Fruit fly (Drosophila melanogaster) whole organism, embryonic: Measurements from ENCODE around the gene Oamb.

ENCODE experiments used
- Atf-2 ChIP-seq: fragments of 200-800 bp; sonication (Bioruptor generic); optimal IDR thresholded peaks from 2 replicates; lab custom pipeline; 2016; ENCODE audit warnings: missing biosample characterization, missing genetic modification characterization
- Blimp-1 ChIP-seq: fragments of 200-800 bp; sonication (Bioruptor generic); optimal IDR thresholded peaks from 3 replicates; lab custom pipeline; 2018; ENCODE audit warnings: missing biosample characterization, missing genetic modification characterization, mild to moderate bottlenecking, moderate library complexity, missing genetic modification reagents
- Bteb2 ChIP-seq: fragments of 200-800 bp; sonication (Bioruptor generic); optimal IDR thresholded peaks from 2 replicates; lab custom pipeline; 2016; ENCODE audit warnings: missing biosample characterization, missing genetic modification characterization
- CG11696 ChIP-seq: fragments of 200-800 bp; sonication (Bioruptor generic); IDR thresholded peaks from 2 replicates; pipeline ENCODE4 v1.3.6; 2022; ENCODE audit warnings: missing biosample characterization, missing genetic modification characterization
- CG12155 ChIP-seq: fragments of 200-800 bp; sonication (Bioruptor generic); optimal IDR thresholded peaks from 3 replicates; lab custom pipeline; 2016; ENCODE audit warnings: missing biosample characterization, missing genetic modification characterization
- CG13424 ChIP-seq: fragments of 200-800 bp; sonication (Bioruptor generic); optimal IDR thresholded peaks from 2 replicates; lab custom pipeline; 2019; ENCODE audit warnings: missing biosample characterization, mild to moderate bottlenecking, missing genetic modification characterization, moderate library complexity
- CG17359 ChIP-seq: fragments of 200-800 bp; sonication (Bioruptor generic); optimal IDR thresholded peaks from 3 replicates; lab custom pipeline; 2018; ENCODE audit warnings: missing biosample characterization, mild to moderate bottlenecking, missing genetic modification characterization, moderate library complexity
- CG18476 ChIP-seq: fragments of 200-800 bp; sonication (Bioruptor generic); optimal IDR thresholded peaks from 2 replicates; lab custom pipeline; 2016; ENCODE audit warnings: missing biosample characterization, mild to moderate bottlenecking, missing genetic modification characterization
- CG18599 ChIP-seq: fragments of 200-800 bp; sonication (Bioruptor generic); optimal IDR thresholded peaks from 3 replicates; lab custom pipeline; 2017; ENCODE audit warnings: missing biosample characterization, missing genetic modification characterization, mild to moderate bottlenecking, moderate library complexity, missing genetic modification reagents
- CG3726 ChIP-seq: fragments of 200-800 bp; sonication (Bioruptor generic); IDR thresholded peaks from 3 replicates; pipeline ENCODE4, ENCODE4 v1.3.6; 2022; ENCODE audit warnings: missing biosample characterization, missing genetic modification characterization
- CG4282 ChIP-seq: fragments of 200-800 bp; sonication (Bioruptor generic); optimal IDR thresholded peaks from 2 replicates; lab custom pipeline; 2016; ENCODE audit warnings: missing biosample characterization, missing genetic modification characterization
- CG43689 ChIP-seq: fragments of 200-800 bp; sonication (Bioruptor generic); IDR thresholded peaks from 2 replicates; pipeline ENCODE4 v1.3.6; 2022; ENCODE audit warnings: missing biosample characterization, missing genetic modification characterization
- CG4404 ChIP-seq: fragments of 200-800 bp; sonication (Bioruptor generic); IDR thresholded peaks from 2 replicates; pipeline ENCODE4 v1.3.6; 2022; ENCODE audit warnings: missing biosample characterization, missing genetic modification characterization
- CG5180 ChIP-seq: fragments of 200-800 bp; sonication (Bioruptor generic); optimal IDR thresholded peaks from 3 replicates; lab custom pipeline; 2017; ENCODE audit warnings: missing biosample characterization, missing genetic modification characterization, mild to moderate bottlenecking, moderate library complexity, missing genetic modification reagents
- CG7556 ChIP-seq: fragments of 200-800 bp; sonication (Bioruptor generic); optimal IDR thresholded peaks from 2 replicates; lab custom pipeline; 2017; ENCODE audit warnings: missing biosample characterization, mild to moderate bottlenecking, missing genetic modification characterization
- CG7987 ChIP-seq: fragments of 200-800 bp; sonication (Bioruptor generic); optimal IDR thresholded peaks from 2 replicates; lab custom pipeline; 2018; ENCODE audit warnings: missing biosample characterization, mild to moderate bottlenecking, missing genetic modification characterization, moderate library complexity
- CG8290 ChIP-seq, 3 experiments: fragments of 200-800 bp; sonication (Bioruptor generic); optimal IDR thresholded peaks; 2 replicates each; lab custom pipeline; 2016 to 2019; ENCODE audit warnings: missing biosample characterization in 3 of 3, missing genetic modification characterization in 3 of 3, mild to moderate bottlenecking in 2 of 3, moderate library complexity in 1 of 3
- CG8924 ChIP-seq: fragments of 200-800 bp; optimal IDR thresholded peaks from 3 replicates; lab custom pipeline; 2019; ENCODE audit warnings: missing biosample characterization, mild to moderate bottlenecking, missing genetic modification characterization, moderate library complexity
- CG9437 ChIP-seq: fragments of 200-800 bp; sonication (Bioruptor generic); optimal IDR thresholded peaks from 2 replicates; lab custom pipeline; 2018; ENCODE audit warnings: missing biosample characterization, mild to moderate bottlenecking, missing genetic modification characterization
- CHES-1-like ChIP-seq: fragments of 200-800 bp; sonication (Bioruptor generic); optimal IDR thresholded peaks from 2 replicates; lab custom pipeline; 2016; ENCODE audit warnings: missing biosample characterization, missing genetic modification characterization
- Deaf1 ChIP-seq: fragments of 200-800 bp; optimal IDR thresholded peaks from 3 replicates; lab custom pipeline; 2019; ENCODE audit warnings: missing biosample characterization, mild to moderate bottlenecking, missing genetic modification characterization, moderate library complexity
- Drgx ChIP-seq: fragments of 200-800 bp; sonication (Bioruptor generic); IDR thresholded peaks from 2 replicates; pipeline ENCODE4 v1.3.6; 2022; ENCODE audit warnings: missing biosample characterization, missing genetic modification characterization
- Myb ChIP-seq: fragments of 200-800 bp; sonication (Bioruptor generic); optimal IDR thresholded peaks from 2 replicates; lab custom pipeline; 2016; ENCODE audit warnings: missing biosample characterization, missing genetic modification characterization
- NFAT ChIP-seq: fragments of 200-800 bp; sonication (Bioruptor generic); IDR thresholded peaks from 2 replicates; pipeline ENCODE4 v1.3.6; 2022; ENCODE audit warnings: missing biosample characterization, missing genetic modification characterization
- NfI ChIP-seq: fragments of 200-800 bp; sonication (Bioruptor generic); optimal IDR thresholded peaks from 3 replicates; lab custom pipeline; 2018; ENCODE audit warnings: missing biosample characterization, mild to moderate bottlenecking, missing genetic modification characterization, moderate library complexity
- Oli ChIP-seq: fragments of 200-800 bp; sonication (Bioruptor generic); optimal IDR thresholded peaks from 2 replicates; lab custom pipeline; 2018; ENCODE audit warnings: missing biosample characterization, mild to moderate bottlenecking, missing genetic modification characterization, moderate library complexity
- Ravus ChIP-seq: fragments of 200-800 bp; sonication (Bioruptor generic); IDR thresholded peaks from 2 replicates; pipeline ENCODE4 v1.3.6; 2022; ENCODE audit warnings: missing biosample characterization, missing genetic modification characterization
- Sox102F ChIP-seq: fragments of 200-800 bp; sonication (Bioruptor generic); optimal IDR thresholded peaks from 2 replicates; lab custom pipeline; 2018; ENCODE audit warnings: missing biosample characterization, mild to moderate bottlenecking, missing genetic modification characterization, moderate library complexity
- amos ChIP-seq: fragments of 200-800 bp; sonication (Bioruptor generic); IDR thresholded peaks from 2 replicates; pipeline ENCODE4 v1.3.6; 2022; ENCODE audit warnings: missing biosample characterization, missing genetic modification characterization; ENCODE audit not compliant: partially characterized antibody
- cad ChIP-seq: fragments of >200 bp; optimal IDR thresholded peaks from 2 replicates; lab custom pipeline; 2017; ENCODE audit warnings: missing biosample characterization, missing genetic modification characterization
- disco-r ChIP-seq: fragments of 200-800 bp; sonication (Bioruptor generic); optimal IDR thresholded peaks from 2 replicates; lab custom pipeline; 2016; ENCODE audit warnings: missing biosample characterization, missing genetic modification characterization
- dmrt11E ChIP-seq: fragments of 200-800 bp; sonication (Bioruptor generic); optimal IDR thresholded peaks from 3 replicates; lab custom pipeline; 2018; ENCODE audit warnings: missing biosample characterization, mild to moderate bottlenecking, missing genetic modification characterization, moderate library complexity
- ems ChIP-seq: fragments of 200-800 bp; sonication (Bioruptor generic); optimal IDR thresholded peaks from 3 replicates; lab custom pipeline; 2016; ENCODE audit warnings: missing biosample characterization, missing genetic modification characterization
- hth ChIP-seq: fragments of >200 bp; optimal IDR thresholded peaks from 2 replicates; lab custom pipeline; 2017; ENCODE audit warnings: inconsistent platforms
- ind ChIP-seq: fragments of 200-800 bp; sonication (Bioruptor generic); optimal IDR thresholded peaks from 3 replicates; lab custom pipeline; 2016; ENCODE audit warnings: missing biosample characterization, missing genetic modification characterization
- jumu ChIP-seq: fragments of 200-800 bp; sonication (Bioruptor generic); optimal IDR thresholded peaks from 3 replicates; lab custom pipeline; 2016; ENCODE audit warnings: missing biosample characterization, missing genetic modification characterization
- kay ChIP-seq: fragments of 200-800 bp; sonication (Bioruptor generic); optimal IDR thresholded peaks from 2 replicates; lab custom pipeline; 2016; ENCODE audit warnings: missing biosample characterization, missing genetic modification characterization
- mld ChIP-seq: fragments of 200-800 bp; sonication (Bioruptor generic); IDR thresholded peaks from 3 replicates; pipeline ENCODE4 v1.3.6; 2022; ENCODE audit warnings: missing biosample characterization, missing genetic modification characterization; ENCODE audit not compliant: partially characterized antibody
- nerfin-1 ChIP-seq: fragments of 200-800 bp; sonication (Bioruptor generic); optimal IDR thresholded peaks from 3 replicates; lab custom pipeline; 2019; ENCODE audit warnings: missing biosample characterization, mild to moderate bottlenecking, missing genetic modification characterization, moderate library complexity
- nerfin-2 ChIP-seq: fragments of 200-800 bp; sonication (Bioruptor generic); IDR thresholded peaks from 2 replicates; pipeline ENCODE4 v1.3.6; 2022; ENCODE audit warnings: missing biosample characterization, missing genetic modification characterization; ENCODE audit not compliant: partially characterized antibody
- oc ChIP-seq: fragments of 200-800 bp; sonication (Bioruptor generic); optimal IDR thresholded peaks from 2 replicates; lab custom pipeline; 2018; ENCODE audit warnings: missing biosample characterization, mild to moderate bottlenecking, missing genetic modification characterization, moderate library complexity
- pita ChIP-seq: fragments of 200-800 bp; sonication (Bioruptor generic); optimal IDR thresholded peaks from 2 replicates; lab custom pipeline; 2017; ENCODE audit warnings: missing biosample characterization, mild to moderate bottlenecking, missing genetic modification characterization
- salm ChIP-seq: fragments of 200-800 bp; sonication (Bioruptor generic); optimal IDR thresholded peaks from 2 replicates; lab custom pipeline; 2018; ENCODE audit warnings: missing biosample characterization, mild to moderate bottlenecking, missing genetic modification characterization
- sens ChIP-seq: fragments of 200-800 bp; sonication (Bioruptor generic); peaks from one replicate; lab custom pipeline; 2016; ENCODE audit warnings: missing biosample characterization, missing genetic modification characterization
- shn ChIP-seq: fragments of 200-800 bp; sonication (Bioruptor generic); optimal IDR thresholded peaks from 3 replicates; lab custom pipeline; 2016; ENCODE audit warnings: missing biosample characterization, missing genetic modification characterization
- sima ChIP-seq: fragments of 200-800 bp; sonication (Bioruptor generic); optimal IDR thresholded peaks from 2 replicates; lab custom pipeline; 2016; ENCODE audit warnings: missing biosample characterization, missing genetic modification characterization
- slou ChIP-seq: fragments of 200-800 bp; sonication (Bioruptor generic); optimal IDR thresholded peaks from 3 replicates; lab custom pipeline; 2016; ENCODE audit warnings: missing biosample characterization, missing genetic modification characterization
- sqz ChIP-seq: fragments of 200-800 bp; sonication (Bioruptor generic); optimal IDR thresholded peaks from 3 replicates; lab custom pipeline; 2018; ENCODE audit warnings: missing biosample characterization, mild to moderate bottlenecking, missing genetic modification characterization
- sug ChIP-seq: fragments of 200-800 bp; optimal IDR thresholded peaks from 2 replicates; lab custom pipeline; 2019; ENCODE audit warnings: missing biosample characterization, mild to moderate bottlenecking, missing genetic modification characterization, moderate library complexity
- z ChIP-seq: fragments of 200-800 bp; sonication (Bioruptor generic); IDR thresholded peaks from 3 replicates; pipeline ENCODE4 v1.3.6; 2022; ENCODE audit warnings: missing biosample characterization, missing genetic modification characterization

Gene Oamb

DNA sequence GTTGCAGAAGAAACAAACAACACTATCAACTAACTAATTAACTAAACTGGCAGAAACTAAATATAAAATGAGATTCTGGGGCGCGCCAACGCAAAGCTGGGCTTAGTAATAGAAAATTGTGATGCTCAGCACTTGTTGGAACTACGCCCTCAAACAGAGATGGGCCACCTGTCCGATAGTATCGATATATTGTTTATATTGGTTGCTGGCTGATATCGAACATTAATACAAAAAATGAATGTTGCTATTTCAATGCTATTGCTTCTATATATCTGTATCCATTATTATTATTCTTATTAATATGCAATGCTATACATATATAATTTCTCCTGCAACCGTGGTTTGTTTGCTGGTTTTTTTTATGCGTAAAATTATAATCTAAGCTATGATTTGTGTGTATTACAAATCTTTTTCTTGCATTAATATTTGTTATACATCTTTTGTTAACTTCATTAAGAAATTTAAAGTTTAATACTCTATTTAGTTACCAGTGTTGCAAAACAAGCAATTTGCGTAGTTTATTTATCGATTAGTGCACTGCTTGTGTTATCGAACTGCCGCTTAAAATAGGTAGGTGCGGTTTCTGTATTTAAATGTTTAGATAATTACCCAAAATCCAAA, 47.9 kb upstream of the Oamb start, which contains the start of gene CG31195 (continued):
- TF ChIP-seq CG13424 (tag; lab: Kevin White, UChicago) (no peak), CG7987 (no peak), NFAT (no peak), Ravus (GFP tag; lab: Robert Waterston, UW) (no peak), Atf-2 (no peak), Bteb2 (GFP tag; lab: Kevin White, UChicago) (no peak), dmrt11E (peak; percentile 12), mld (GFP tag; lab: Robert Waterston, UW) (peak; percentile 58; the same call in 1 of the 3 replicates), Blimp-1 (GFP tag; lab: Kevin White, UChicago) (no peak), CHES-1-like (GFP tag; lab: Kevin White, UChicago) (no peak), Drgx (no peak), cad (GFP tag; lab: Kevin White, UChicago) (no peak), CG9437 (GFP tag; lab: Kevin White, UChicago) (no peak), slou (GFP tag; lab: Kevin White, UChicago) (no peak), nerfin-2 (GFP tag; lab: Robert Waterston, UW) (no peak), sqz (GFP tag; lab: Kevin White, UChicago) (no peak), CG5180 (GFP tag; lab: Kevin White, UChicago) (no peak), kay (GFP tag; lab: Kevin White, UChicago) (no peak), sima (GFP tag; lab: Kevin White, UChicago) (no peak), nerfin-1 (tag; lab: Kevin White, UChicago) (peak; percentile 59), CG3726 (no peak), hth (no peak), shn (no peak), Sox102F (GFP tag; lab: Kevin White, UChicago) (no peak), NfI (GFP tag; lab: Kevin White, UChicago) (no peak), Deaf1 (no peak), sens (GFP tag; lab: Kevin White, UChicago) (no peak), ems (GFP tag; lab: Kevin White, UChicago) (no peak), z (no peak), CG18599 (GFP tag; lab: Kevin White, UChicago) (no peak), CG11696 (GFP tag; lab: Robert Waterston, UW) (no peak), CG12155 (GFP tag; lab: Kevin White, UChicago) (no peak), CG4282 (GFP tag; lab: Kevin White, UChicago) (no peak), salm (tag; lab: Kevin White, UChicago) (no peak), CG8924 (peak; percentile 47), pita (GFP tag; lab: Kevin White, UChicago) (no peak), CG18476 (GFP tag; lab: Kevin White, UChicago) (peak; percentile 13), amos (GFP tag; lab: Robert Waterston, UW) (peak; percentile 74), Myb (GFP tag; lab: Kevin White, UChicago) (peak; percentile 45), CG4404 (GFP tag; lab: Robert Waterston, UW) (no peak), sug (tag; lab: Kevin White, UChicago) (no peak), jumu (no peak), ind (GFP tag; lab: Kevin White, UChicago) (peak; percentile 2), CG17359 (no peak), disco-r (GFP tag; lab: Kevin White, UChicago) (no peak), Oli (tag; lab: Kevin White, UChicago) (no peak), CG8290 (GFP tag; optimal IDR thresholded peaks at IDR 0.05; lab: Kevin White, UChicago) (peak; percentile 66), CG8290 (tag; optimal IDR thresholded peaks at IDR 0.05; lab: Kevin White, UChicago) (peak in 1 of 2 experiments; percentile 21), CG43689 (GFP tag; lab: Robert Waterston, UW) (no peak), oc (tag; lab: Kevin White, UChicago) (no peak), CG7556 (GFP tag; lab: Kevin White, UChicago) (no peak)
